Worm (Caenorhabditis elegans): ENCODE results near the gene srh-288.

- TF ChIP-seq ref-1 (GFP tag; conservative IDR thresholded peaks at IDR 0.05) (no peak), flt-1 (GFP tag; IDR thresholded peaks at IDR 0.05) (no peak), T22C8.4 (GFP tag; IDR thresholded peaks at IDR 0.05) (no peak), tab-1 (GFP tag; IDR thresholded peaks at IDR 0.05) (no peak), klf-2 (GFP tag; conservative IDR thresholded peaks at IDR 0.05) (no peak), med-1 (GFP tag; optimal IDR thresholded peaks at IDR 0.05; ENCODE audit: insufficient read depth) (no peak)
These were observed 14.5 kb upstream of the srh-288 start, which contains the start of gene srh-296 for ce11 chrV:17810053-17810452.
